Worm (Caenorhabditis elegans): ENCODE results near the gene H08J19.1.

ce11 chrX:15657773-15658172 is 15.0 kb downstream of the H08J19.1 start:
- TF ChIP-seq nhr-41 (GFP tag; IDR thresholded peaks at IDR 0.05) (no peak), lsy-2 (tag; optimal IDR thresholded peaks at IDR 0.05) (no peak), dve-1 (tag; optimal IDR thresholded peaks at IDR 0.05; ENCODE audit: insufficient read depth) (no peak), ztf-11 (tag; optimal IDR thresholded peaks at IDR 0.05) (no peak), nhr-6 (tag; optimal IDR thresholded peaks at IDR 0.05) (no peak), cey-2 (tag; optimal IDR thresholded peaks at IDR 0.05; ENCODE audit: borderline replicate concordance, insufficient read depth) (no peak), hlh-30 (tag; optimal IDR thresholded peaks at IDR 0.05; ENCODE audit: insufficient read depth) (no peak), aly-2 (tag; optimal IDR thresholded peaks at IDR 0.05) (no peak), F49E8.2 (tag; optimal IDR thresholded peaks at IDR 0.05; ENCODE audit: borderline replicate concordance) (no peak)
